Fruit fly (Drosophila melanogaster) whole organism, prepupa: Measurements from ENCODE around the gene Spn.
A peak's percentile ranks its signal among the peaks of the same experiment; 100 is the strongest.

Experiments
- CG10669 ChIP-seq: fragments of 200-800 bp; sonication (Bioruptor generic); optimal IDR thresholded peaks from 3 replicates; lab custom pipeline; 2018; ENCODE audit warnings: missing biosample characterization, mild to moderate bottlenecking, missing genetic modification characterization, moderate library complexity
- CG11294 ChIP-seq: fragments of 200-800 bp; sonication (Bioruptor generic); IDR thresholded peaks from 2 replicates; pipeline ENCODE4 v1.3.6; 2022; ENCODE audit warnings: missing biosample characterization, missing genetic modification characterization
- CG15336 ChIP-seq: fragments of 200-800 bp; sonication (Bioruptor generic); IDR thresholded peaks from 2 replicates; pipeline ENCODE4 v1.3.6; 2022; ENCODE audit warnings: missing biosample characterization, missing genetic modification characterization
- CG16779 ChIP-seq: fragments of 200-800 bp; sonication (Bioruptor generic); optimal IDR thresholded peaks from 3 replicates; lab custom pipeline; 2017; ENCODE audit warnings: missing biosample characterization, mild to moderate bottlenecking, missing genetic modification characterization
- CG3032 ChIP-seq: fragments of 200-800 bp; optimal IDR thresholded peaks from 2 replicates; lab custom pipeline; 2019; ENCODE audit warnings: missing biosample characterization, mild to moderate bottlenecking, missing genetic modification characterization, moderate library complexity
- CG34406 ChIP-seq: fragments of 200-800 bp; sonication (Bioruptor generic); optimal IDR thresholded peaks from 3 replicates; lab custom pipeline; 2016; ENCODE audit warnings: missing biosample characterization, missing genetic modification characterization
- CG6163 ChIP-seq: fragments of 200-800 bp; sonication (Bioruptor generic); IDR thresholded peaks from 3 replicates; pipeline ENCODE4 v1.3.6; 2022; ENCODE audit warnings: missing biosample characterization, missing genetic modification characterization
- CG6276 ChIP-seq: fragments of 200-800 bp; sonication (Bioruptor generic); optimal IDR thresholded peaks from 2 replicates; lab custom pipeline; 2017; ENCODE audit warnings: missing biosample characterization, mild to moderate bottlenecking, missing genetic modification characterization
- CG7368 ChIP-seq: fragments of 200-800 bp; sonication (Bioruptor generic); optimal IDR thresholded peaks from 3 replicates; lab custom pipeline; 2016; ENCODE audit warnings: missing biosample characterization, missing genetic modification characterization
- CG8119 ChIP-seq: fragments of 200-800 bp; sonication (Bioruptor generic); IDR thresholded peaks from 3 replicates; pipeline ENCODE4 v1.3.6; 2022; ENCODE audit warnings: missing biosample characterization, missing genetic modification characterization
- CG9139 ChIP-seq: fragments of 200-800 bp; sonication (Bioruptor generic); optimal IDR thresholded peaks from 3 replicates; lab custom pipeline; 2017; ENCODE audit warnings: missing biosample characterization, mild to moderate bottlenecking, missing genetic modification characterization
- Eip78C ChIP-seq: fragments of 200-800 bp; sonication (Bioruptor generic); peaks from one replicate; lab custom pipeline; 2016; ENCODE audit warnings: missing biosample characterization, missing genetic modification characterization
- Eip93F ChIP-seq: fragments of 200-800 bp; sonication (Bioruptor generic); optimal IDR thresholded peaks from 2 replicates; lab custom pipeline; 2016; ENCODE audit warnings: missing biosample characterization, mild to moderate bottlenecking, missing genetic modification characterization
- Hr38 ChIP-seq: sonication (Bioruptor generic); optimal IDR thresholded peaks from 2 replicates; lab custom pipeline; 2016; ENCODE audit warnings: missing biosample characterization, missing genetic modification characterization
- Hr4 ChIP-seq: fragments of 200-800 bp; sonication (Bioruptor generic); optimal IDR thresholded peaks from 3 replicates; lab custom pipeline; 2016; ENCODE audit warnings: missing biosample characterization, missing genetic modification characterization
- Met ChIP-seq: fragments of 200-800 bp; sonication (Bioruptor generic); optimal IDR thresholded peaks from 3 replicates; lab custom pipeline; 2016; ENCODE audit warnings: missing biosample characterization, missing genetic modification characterization
- OdsH ChIP-seq: fragments of 200-800 bp; sonication (Bioruptor generic); optimal IDR thresholded peaks from 3 replicates; lab custom pipeline; 2016; ENCODE audit warnings: missing biosample characterization, missing genetic modification characterization
- Sox102F ChIP-seq: fragments of 200-800 bp; sonication (Bioruptor generic); optimal IDR thresholded peaks from 2 replicates; lab custom pipeline; 2016; ENCODE audit warnings: missing biosample characterization, mild to moderate bottlenecking, missing genetic modification characterization
- acj6 ChIP-seq: fragments of 200-800 bp; sonication (Bioruptor generic); optimal IDR thresholded peaks from 3 replicates; lab custom pipeline; 2016; ENCODE audit warnings: missing biosample characterization, missing genetic modification characterization
- cyc ChIP-seq: fragments of 200-800 bp; sonication (Bioruptor generic); optimal IDR thresholded peaks from 3 replicates; lab custom pipeline; 2016; ENCODE audit warnings: missing biosample characterization, missing genetic modification characterization
- dsx ChIP-seq: fragments of 200-800 bp; optimal IDR thresholded peaks from 3 replicates; lab custom pipeline; 2019; ENCODE audit warnings: missing biosample characterization, mild to moderate bottlenecking, missing genetic modification characterization, moderate library complexity; ENCODE audit not compliant: poor library complexity, severe bottlenecking
- eg ChIP-seq: fragments of 200-800 bp; sonication (Bioruptor generic); IDR thresholded peaks from 3 replicates; pipeline ENCODE4 v1.3.6; 2022; ENCODE audit warnings: missing biosample characterization, missing genetic modification characterization
- fd85E ChIP-seq: fragments of 200-800 bp; sonication (Bioruptor generic); optimal IDR thresholded peaks from 3 replicates; lab custom pipeline; 2016; ENCODE audit warnings: missing biosample characterization, missing genetic modification characterization
- fkh ChIP-seq: fragments of 200-800 bp; sonication (Bioruptor generic); optimal IDR thresholded peaks from 3 replicates; lab custom pipeline; 2017; ENCODE audit warnings: missing biosample characterization, mild to moderate bottlenecking, missing genetic modification characterization, moderate library complexity
- lz ChIP-seq: fragments of 200-800 bp; sonication (Bioruptor generic); optimal IDR thresholded peaks from 3 replicates; lab custom pipeline; 2016; ENCODE audit warnings: missing biosample characterization, missing genetic modification characterization
- net ChIP-seq: fragments of 200-800 bp; sonication (Bioruptor generic); optimal IDR thresholded peaks from 3 replicates; lab custom pipeline; 2016; ENCODE audit warnings: missing biosample characterization, missing genetic modification characterization
- spab ChIP-seq: fragments of 200-800 bp; sonication (Bioruptor generic); optimal IDR thresholded peaks from 2 replicates; lab custom pipeline; 2017; ENCODE audit warnings: missing biosample characterization, mild to moderate bottlenecking, missing genetic modification characterization, missing genetic modification reagents
- ss ChIP-seq, 2 experiments: fragments of 200-800 bp; sonication (Bioruptor generic); optimal IDR thresholded peaks; 2 replicates in 1 of 2; 3 replicates in 1 of 2; lab custom pipeline; 2017 to 2018; ENCODE audit warnings: mild to moderate bottlenecking in 2 of 2, missing biosample characterization in 2 of 2, missing genetic modification characterization in 2 of 2, moderate library complexity in 1 of 2
- topi ChIP-seq: fragments of 200-800 bp; sonication (Bioruptor generic); optimal IDR thresholded peaks from 3 replicates; lab custom pipeline; 2016; ENCODE audit warnings: missing biosample characterization, missing genetic modification characterization
- vri ChIP-seq: fragments of 200-800 bp; sonication (Bioruptor generic); optimal IDR thresholded peaks from 3 replicates; lab custom pipeline; 2016; ENCODE audit warnings: missing biosample characterization, mild to moderate bottlenecking, missing genetic modification characterization

Spn gene

dm6 chr3L:2466411-2467015, 87.6 kb downstream of the Spn start (continued):
- TF ChIP-seq CG11294 (GFP tag; lab: Robert Waterston, UW) = no peak
- peak; percentile 18 for TF ChIP-seq cyc (GFP tag; lab: Kevin White, UChicago)

DNA sequence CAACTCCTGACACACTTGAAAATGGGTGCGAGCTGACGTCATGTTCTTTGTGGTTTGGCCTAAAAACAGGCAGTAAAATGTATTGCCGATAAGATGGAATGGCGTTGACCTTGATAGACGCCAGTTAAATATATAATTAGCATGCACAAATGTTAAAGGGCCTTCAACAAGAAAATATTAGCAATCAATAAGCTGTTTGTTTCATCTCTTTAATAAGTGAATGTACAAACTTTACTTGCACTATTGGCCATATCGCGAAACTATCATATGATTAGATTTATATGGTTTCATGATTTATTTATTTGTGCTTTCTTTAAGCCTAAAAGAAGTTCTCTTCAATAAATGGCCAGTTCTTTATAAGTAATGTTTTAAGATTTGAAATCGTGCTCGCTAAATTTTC, 92.1 kb downstream of the Spn start:
- TF ChIP-seq Eip93F = peak; percentile 22
- no peak for TF ChIP-seq CG34406

DNA sequence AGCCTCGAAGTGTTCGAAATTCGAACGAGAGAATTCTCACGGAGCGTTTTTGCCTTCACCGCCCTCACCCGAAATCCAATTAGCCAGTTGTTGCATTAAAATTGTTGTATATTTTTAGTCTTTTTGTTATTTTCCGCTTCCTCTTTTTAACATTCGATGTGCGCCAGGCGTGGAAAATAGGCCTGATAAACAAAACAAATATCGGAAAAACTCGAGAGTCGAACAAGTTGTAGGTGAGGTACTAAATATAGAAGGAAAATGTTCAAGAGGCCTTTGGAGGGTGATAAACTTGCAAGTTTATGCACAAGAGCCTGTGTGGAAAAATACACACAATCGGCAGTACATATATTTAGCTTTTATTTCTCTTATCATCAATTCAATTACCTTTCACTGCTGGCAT, 95.3 kb downstream of the Spn start:
- TF ChIP-seq Sox102F (GFP tag; lab: Kevin White, UChicago) = no peak
- no peak for TF ChIP-seq CG16779 (tag; lab: Kevin White, UChicago)
- no peak for TF ChIP-seq CG10669 (GFP tag; lab: Kevin White, UChicago)
- no peak for TF ChIP-seq acj6 (GFP tag; lab: Kevin White, UChicago)

- TF ChIP-seq ss (GFP tag; optimal IDR thresholded peaks at IDR 0.05; lab: Kevin White, UChicago) (no peak), fkh (GFP tag; lab: Kevin White, UChicago) (peak; percentile 57), spab (no peak), Eip93F (no peak), Hr4 (GFP tag; lab: Kevin White, UChicago) (no peak), topi (GFP tag; lab: Kevin White, UChicago) (no peak), Eip78C (GFP tag; lab: Kevin White, UChicago) (peak; percentile 25), Hr38 (GFP tag; lab: Kevin White, UChicago) (no peak), fd85E (GFP tag; lab: Kevin White, UChicago) (no peak), lz (GFP tag; lab: Kevin White, UChicago) (no peak), net (GFP tag; lab: Kevin White, UChicago) (no peak), CG9139 (GFP tag; lab: Kevin White, UChicago) (no peak), CG3032 (tag; lab: Kevin White, UChicago) (no peak), CG6276 (GFP tag; lab: Kevin White, UChicago) (peak; percentile 1), CG16779 (tag; lab: Kevin White, UChicago) (no peak), CG11294 (GFP tag; lab: Robert Waterston, UW) (no peak), eg (GFP tag; lab: Robert Waterston, UW) (peak; percentile 59), CG15336 (GFP tag; lab: Robert Waterston, UW) (peak; percentile 62), CG7368 (no peak), CG6163 (GFP tag; lab: Robert Waterston, UW) (peak; percentile 66; the same call in 2 of the 3 replicates), CG8119 (GFP tag; lab: Robert Waterston, UW) (peak; percentile 64; the same call in 2 of the 3 replicates), OdsH (no peak), acj6 (GFP tag; lab: Kevin White, UChicago) (no peak), dsx (GFP tag; lab: Kevin White, UChicago) (no peak), Met (GFP tag; lab: Kevin White, UChicago) (no peak)
- TF ChIP-seq, all 60 proteins: peak for 7
These were observed 96.4 kb downstream of the Spn start for dm6 chr3L:2457557-2458240.

dm6 chr3L:2456868-2457267, 97.2 kb downstream of the Spn start:
- TF ChIP-seq vri (peak; percentile 3), fd85E (GFP tag; lab: Kevin White, UChicago) (no peak), CG11294 (GFP tag; lab: Robert Waterston, UW) (no peak)
